Worm (Caenorhabditis elegans) whole organism, early embryonic: ENCODE results near the gene hpr-9.

Experiments
- B0310.2 ChIP-seq: sonication (generic microtip); optimal IDR thresholded peaks from 2 replicates; lab custom pipeline; 2016; ENCODE audit warnings: mild to moderate bottlenecking, missing genetic modification characterization, missing compliant biosample characterization
- F13C5.2 ChIP-seq: sonication (generic microtip); optimal IDR thresholded peaks from 2 replicates; lab custom pipeline; 2017; ENCODE audit warnings: mild to moderate bottlenecking, missing genetic modification characterization, inconsistent platforms, missing compliant biosample characterization
- aly-1 ChIP-seq: sonication (generic microtip); optimal IDR thresholded peaks from 2 replicates; lab custom pipeline; 2016; ENCODE audit warnings: missing genetic modification characterization, missing compliant biosample characterization
- ama-1 ChIP-seq: fragments of 150-350 bp; optimal IDR thresholded peaks from 2 replicates; lab custom pipeline; 2014
- ceh-13 ChIP-seq: fragments of 200-800 bp; sonication (Bioruptor generic); optimal IDR thresholded peaks from 2 replicates; lab custom pipeline; 2018; ENCODE audit warnings: mild to moderate bottlenecking, missing genetic modification characterization, missing compliant biosample characterization
- ceh-36 ChIP-seq: sonication (generic microtip); optimal IDR thresholded peaks from 2 replicates; lab custom pipeline; 2016; ENCODE audit warnings: missing genetic modification characterization, inconsistent platforms, missing compliant biosample characterization
- ets-7 ChIP-seq: sonication (generic microtip); optimal IDR thresholded peaks from 2 replicates; lab custom pipeline; 2016; ENCODE audit warnings: missing genotype, missing genetic modification characterization, missing compliant biosample characterization
- flt-1 ChIP-seq: fragments of 200-800 bp; sonication (Bioruptor generic); IDR thresholded peaks from 2 replicates; pipeline ENCODE4 v1.3.6; 2022; ENCODE audit warnings: missing genetic modification characterization, missing compliant biosample characterization
- hmbx-1 ChIP-seq: sonication (generic microtip); optimal IDR thresholded peaks from 2 replicates; lab custom pipeline; 2016; ENCODE audit warnings: mild to moderate bottlenecking, missing genetic modification characterization, missing compliant biosample characterization
- hmg-4 ChIP-seq: fragments of 200-800 bp; sonication (Bioruptor generic); optimal IDR thresholded peaks from 2 replicates; lab custom pipeline; 2018; ENCODE audit warnings: mild to moderate bottlenecking, missing genetic modification characterization, missing compliant biosample characterization
- hnd-1 ChIP-seq: sonication (generic microtip); optimal IDR thresholded peaks from 2 replicates; lab custom pipeline; 2016; ENCODE audit warnings: missing genetic modification characterization, missing compliant biosample characterization
- pes-1 ChIP-seq: fragments of 200-800 bp; sonication (Bioruptor generic); IDR thresholded peaks from 2 replicates; pipeline ENCODE4 v1.3.6; 2022; ENCODE audit warnings: missing genetic modification reagents, missing genetic modification characterization, missing compliant biosample characterization
- scrt-1 ChIP-seq: fragments of 200-800 bp; sonication (Bioruptor generic); IDR thresholded peaks from 2 replicates; pipeline ENCODE4 v1.3.6; 2022; ENCODE audit warnings: missing genetic modification characterization, missing compliant biosample characterization
- sea-1 ChIP-seq: fragments of 200-800 bp; sonication (Bioruptor generic); conservative IDR thresholded peaks from 2 replicates; pipeline ENCODE4 v1.3.6; 2022; ENCODE audit warnings: missing genetic modification characterization, missing compliant biosample characterization
- tbx-11 ChIP-seq: fragments of 200-800 bp; sonication (Bioruptor generic); IDR thresholded peaks from 2 replicates; pipeline ENCODE4 v1.3.6; 2022; ENCODE audit warnings: missing genetic modification characterization, missing compliant biosample characterization
- tbx-37 ChIP-seq: fragments of 200-800 bp; sonication (Bioruptor generic); conservative IDR thresholded peaks from 2 replicates; pipeline ENCODE4 v1.3.6; 2022; ENCODE audit warnings: missing genetic modification reagents, missing genetic modification characterization, missing compliant biosample characterization
- tra-4 ChIP-seq: sonication (generic microtip); optimal IDR thresholded peaks from 2 replicates; lab custom pipeline; 2017; ENCODE audit warnings: missing genetic modification characterization, missing compliant biosample characterization

Gene hpr-9

DNA sequence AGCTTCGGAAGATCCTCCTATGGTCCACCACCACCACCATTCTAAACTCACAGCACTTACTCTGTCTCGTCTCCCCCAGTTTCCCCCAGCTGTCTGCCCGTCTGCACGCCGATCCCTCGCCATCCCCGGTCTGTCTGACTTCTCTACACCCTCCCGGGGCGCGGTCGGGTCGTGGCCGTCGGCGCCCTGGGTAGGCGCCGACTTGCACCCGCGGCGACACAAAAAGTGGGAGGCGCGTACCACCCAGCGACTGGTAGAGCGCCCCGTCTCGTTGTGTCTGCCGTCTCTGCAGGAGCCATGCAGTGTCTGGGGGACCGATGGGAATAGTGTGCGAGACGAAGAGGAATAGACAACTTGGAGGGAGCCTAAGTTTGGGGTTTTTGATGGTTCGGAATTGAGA lies 12.7 kb downstream of the hpr-9 start:
- TF ChIP-seq flt-1 (GFP tag; lab: Robert Waterston, UW) (0 out of 2 replicates have a peak, but pooled peaks have one; percentile 8), tbx-11 (GFP tag; lab: Robert Waterston, UW) (no peak), aly-1 (peak; percentile 47)

DNA sequence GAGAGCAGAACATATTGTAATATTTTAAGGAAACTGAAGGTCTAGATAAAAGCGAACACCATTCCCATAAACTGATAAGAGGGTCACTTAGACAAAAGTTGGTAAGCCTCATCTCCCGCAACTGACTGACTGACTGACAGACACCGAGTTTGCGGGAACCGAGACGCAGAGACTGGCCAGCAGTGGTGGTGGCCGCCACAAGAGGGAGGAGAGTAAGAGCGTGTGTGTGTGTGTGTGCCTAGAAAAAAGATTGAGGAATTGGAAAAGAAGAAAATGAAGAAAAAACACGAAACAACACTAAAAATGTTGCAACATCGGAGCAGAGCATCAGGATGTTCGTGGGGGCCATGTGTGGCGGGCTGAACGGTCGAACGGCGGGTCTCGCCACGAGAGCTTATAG lies 13.2 kb downstream of the hpr-9 start:
- TF ChIP-seq F13C5.2, result no peak
- no peak for TF ChIP-seq hmg-4 (GFP tag; lab: Kevin White, UChicago)
- TF ChIP-seq ceh-13 (GFP tag; lab: Kevin White, UChicago), result no peak
- no peak for TF ChIP-seq ceh-36 (tag; lab: Kevin White, UChicago)
- TF ChIP-seq tbx-37 (GFP tag; lab: Robert Waterston, UW), result no peak
- TF ChIP-seq B0310.2 (tag; lab: Kevin White, UChicago), result no peak
- TF ChIP-seq hmbx-1 (tag; lab: Kevin White, UChicago), result no peak
- no peak for TF ChIP-seq sea-1 (GFP tag; lab: Robert Waterston, UW)
- TF ChIP-seq hnd-1 (tag; lab: Kevin White, UChicago), result no peak
- no peak for TF ChIP-seq tbx-11 (GFP tag; lab: Robert Waterston, UW)

DNA sequence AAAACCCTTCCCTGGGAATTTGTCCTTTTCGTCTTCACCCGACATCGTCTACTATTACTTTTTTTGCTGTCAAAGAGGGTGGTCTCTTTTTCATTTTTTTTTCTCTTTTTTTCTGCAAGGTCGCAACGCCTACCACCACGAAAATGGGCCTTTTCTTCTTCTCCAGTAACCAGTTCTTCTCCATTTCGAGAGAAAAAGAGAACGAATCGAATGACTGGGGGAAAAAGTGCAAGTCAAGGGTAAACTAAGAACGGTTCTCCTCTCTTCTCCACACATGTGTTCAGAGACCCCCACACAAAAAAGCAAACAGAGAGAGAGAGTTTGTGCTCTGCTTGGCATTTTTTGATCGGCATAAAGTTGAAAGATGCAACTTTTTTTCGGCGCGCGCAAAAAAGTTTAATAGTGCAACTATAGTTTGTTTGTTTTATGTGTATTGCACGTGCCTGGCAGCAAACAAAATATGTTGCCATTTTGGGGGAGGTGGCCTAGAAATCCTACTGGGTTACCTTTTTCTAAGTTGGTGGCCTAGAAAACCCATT lies 15.2 kb downstream of the hpr-9 start:
- TF ChIP-seq scrt-1 (GFP tag; lab: Robert Waterston, UW) (no peak), ceh-36 (tag; lab: Kevin White, UChicago) (no peak), B0310.2 (tag; lab: Kevin White, UChicago) (no peak), tbx-11 (GFP tag; lab: Robert Waterston, UW) (no peak), ets-7 (no peak), sea-1 (GFP tag; lab: Robert Waterston, UW) (no peak), hnd-1 (tag; lab: Kevin White, UChicago) (no peak), tra-4 (tag; lab: Kevin White, UChicago) (no peak), ceh-13 (GFP tag; lab: Kevin White, UChicago) (no peak), hmbx-1 (tag; lab: Kevin White, UChicago) (no peak), pes-1 (GFP tag; lab: Robert Waterston, UW) (no peak)

DNA sequence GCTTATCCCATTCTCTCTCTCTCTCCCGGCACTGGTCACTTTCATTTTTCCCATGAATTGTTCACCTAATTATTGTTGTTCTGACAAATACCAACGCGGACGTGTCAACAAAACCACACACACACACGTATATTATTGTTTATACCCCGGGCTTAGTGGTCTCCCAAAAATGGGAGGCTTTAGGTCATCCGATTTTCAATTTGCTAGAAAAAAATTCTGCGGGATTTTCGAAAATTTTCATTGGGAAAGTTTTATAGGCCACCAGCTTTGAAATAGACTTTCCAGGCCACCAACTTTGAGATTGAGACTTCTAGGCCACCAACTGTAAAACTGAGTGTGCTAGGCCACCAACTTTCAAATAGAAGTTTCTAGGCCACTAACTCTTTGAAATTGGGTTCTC lies 16.6 kb downstream of the hpr-9 start:
- TF ChIP-seq ama-1 (no peak), pes-1 (GFP tag; lab: Robert Waterston, UW) (no peak), hnd-1 (tag; lab: Kevin White, UChicago) (no peak), sea-1 (GFP tag; lab: Robert Waterston, UW) (no peak), tbx-37 (GFP tag; lab: Robert Waterston, UW) (no peak), aly-1 (no peak), tra-4 (tag; lab: Kevin White, UChicago) (no peak), ceh-13 (GFP tag; lab: Kevin White, UChicago) (no peak), F13C5.2 (no peak), hmbx-1 (tag; lab: Kevin White, UChicago) (no peak), B0310.2 (tag; lab: Kevin White, UChicago) (no peak), flt-1 (GFP tag; lab: Robert Waterston, UW) (no peak)

DNA sequence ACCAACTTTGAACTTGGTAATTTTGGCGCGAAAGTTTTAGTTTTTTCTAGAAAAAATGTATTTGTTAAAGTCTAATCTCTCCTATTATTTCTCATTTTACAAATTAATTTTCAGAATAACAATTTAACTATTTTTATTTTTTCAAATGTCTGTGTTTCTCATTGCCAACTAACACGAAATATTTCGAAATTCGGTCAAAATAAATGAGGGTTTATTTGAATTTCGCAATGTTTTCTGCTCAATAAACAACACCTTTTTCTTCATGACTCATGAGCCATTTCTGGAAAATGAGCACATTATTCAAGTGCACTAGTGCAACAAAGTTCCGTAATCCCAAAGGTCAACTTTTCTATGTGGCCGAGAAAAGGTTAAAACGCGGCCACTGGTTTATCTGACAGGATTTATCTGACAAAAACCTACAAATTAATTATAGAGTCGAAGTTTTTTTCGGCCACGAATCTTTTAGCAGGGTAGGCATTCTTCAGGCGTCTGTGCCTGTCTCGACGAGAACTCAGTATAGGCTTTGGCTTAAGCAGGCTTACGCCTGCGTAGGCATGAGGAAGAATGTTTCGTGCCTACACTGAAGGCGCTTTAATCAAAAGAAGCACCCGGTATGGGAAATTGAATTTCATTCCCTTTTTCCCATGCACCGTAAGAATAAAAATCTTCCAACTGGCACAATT lies 17.1 kb downstream of the hpr-9 start, which contains the start of gene Y39A1A.27:
TSS of gene Y39A1A.27 (plus strand) at position 633 of the 683 bp plus-strand sequence.
- TF ChIP-seq F13C5.2 (no peak), hnd-1 (tag; lab: Kevin White, UChicago) (no peak), ceh-13 (GFP tag; lab: Kevin White, UChicago) (no peak), tbx-11 (GFP tag; lab: Robert Waterston, UW) (no peak), aly-1 (no peak), flt-1 (GFP tag; lab: Robert Waterston, UW) (no peak), pes-1 (GFP tag; lab: Robert Waterston, UW) (no peak), B0310.2 (tag; lab: Kevin White, UChicago) (no peak), ceh-36 (tag; lab: Kevin White, UChicago) (no peak), sea-1 (GFP tag; lab: Robert Waterston, UW) (no peak), hmbx-1 (tag; lab: Kevin White, UChicago) (no peak), tra-4 (tag; lab: Kevin White, UChicago) (no peak), ama-1 (no peak), scrt-1 (GFP tag; lab: Robert Waterston, UW) (no peak), ets-7 (no peak), hmg-4 (GFP tag; lab: Kevin White, UChicago) (no peak)

DNA sequence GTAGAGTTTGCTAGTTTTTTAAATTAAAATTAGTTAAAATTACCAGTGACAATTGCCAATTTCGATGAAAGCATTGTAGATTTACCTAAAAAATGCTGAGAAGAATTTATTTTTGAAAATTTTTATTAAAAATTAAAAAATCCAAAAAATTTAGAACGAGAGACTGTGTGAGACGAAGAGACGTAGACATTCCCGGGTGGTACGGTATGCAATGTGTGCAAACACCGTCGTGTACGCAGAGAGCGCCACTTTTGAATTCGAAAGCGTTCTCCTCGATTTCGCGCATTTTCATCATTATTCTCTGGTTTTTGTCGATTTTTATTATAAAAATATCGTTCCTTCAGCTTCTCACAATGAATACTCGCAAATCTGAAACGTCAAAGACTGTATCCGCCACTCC lies 21.4 kb downstream of the hpr-9 start, which contains the start of the genes dhs-11 and orc-1:
TSS of gene dhs-11 (minus strand) at position 85 of the 400 bp plus-strand sequence.
TSS of gene orc-1 (plus strand) at position 349 of the 400 bp plus-strand sequence.
- TF ChIP-seq scrt-1 (GFP tag; lab: Robert Waterston, UW) (no peak), F13C5.2 (no peak), pes-1 (GFP tag; lab: Robert Waterston, UW) (no peak), tbx-37 (GFP tag; lab: Robert Waterston, UW) (no peak), B0310.2 (tag; lab: Kevin White, UChicago) (no peak), tbx-11 (GFP tag; lab: Robert Waterston, UW) (no peak), ama-1 (no peak), hmbx-1 (tag; lab: Kevin White, UChicago) (no peak), hmg-4 (GFP tag; lab: Kevin White, UChicago) (no peak), sea-1 (GFP tag; lab: Robert Waterston, UW) (no peak), hnd-1 (tag; lab: Kevin White, UChicago) (no peak), ets-7 (no peak), ceh-13 (GFP tag; lab: Kevin White, UChicago) (no peak), aly-1 (no peak), flt-1 (GFP tag; lab: Robert Waterston, UW) (no peak), ceh-36 (tag; lab: Kevin White, UChicago) (no peak), tra-4 (tag; lab: Kevin White, UChicago) (no peak)

DNA sequence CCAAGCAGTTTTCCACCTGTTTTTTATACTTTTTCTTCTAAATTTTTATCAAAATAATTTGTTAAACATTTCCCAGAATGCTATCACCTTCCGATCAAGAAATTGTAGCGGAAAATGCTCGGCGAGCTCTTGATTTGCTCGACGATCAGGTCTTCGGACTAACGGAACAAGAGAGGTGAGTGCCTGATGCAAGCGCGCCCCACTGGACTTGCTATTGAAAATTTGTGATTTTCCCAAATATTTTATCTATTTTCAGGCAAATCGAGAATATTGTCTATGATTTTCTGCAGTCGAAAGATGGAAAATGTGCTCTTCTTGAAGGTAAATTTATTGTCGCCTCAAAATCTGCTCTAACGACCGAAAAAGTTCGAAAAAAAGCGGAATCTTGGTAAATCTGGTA lies 24.7 kb downstream of the hpr-9 start, which contains the start of gene orc-4:
TSS of gene orc-4 (plus strand) at position 77 of the 400 bp plus-strand sequence.
- TF ChIP-seq tra-4 (tag; lab: Kevin White, UChicago) (no peak), flt-1 (GFP tag; lab: Robert Waterston, UW) (no peak), tbx-37 (GFP tag; lab: Robert Waterston, UW) (no peak), F13C5.2 (no peak), ets-7 (no peak), hmg-4 (GFP tag; lab: Kevin White, UChicago) (no peak), ama-1 (no peak), B0310.2 (tag; lab: Kevin White, UChicago) (no peak), scrt-1 (GFP tag; lab: Robert Waterston, UW) (no peak), sea-1 (GFP tag; lab: Robert Waterston, UW) (no peak), ceh-36 (tag; lab: Kevin White, UChicago) (no peak), hmbx-1 (tag; lab: Kevin White, UChicago) (no peak), pes-1 (GFP tag; lab: Robert Waterston, UW) (no peak), tbx-11 (GFP tag; lab: Robert Waterston, UW) (no peak), aly-1 (no peak), ceh-13 (GFP tag; lab: Kevin White, UChicago) (no peak)
